Fruit fly (Drosophila melanogaster) whole organism, embryonic: ENCODE measurements around the gene CG3408.

Experiments
- Ada2b ChIP-seq: fragments of 200-800 bp; sonication (Bioruptor generic); IDR thresholded peaks from 2 replicates; pipeline ENCODE4 v1.3.6; 2022; ENCODE audit warnings: missing biosample characterization, missing genetic modification characterization
- Atf6 ChIP-seq: fragments of 200-800 bp; sonication (Bioruptor generic); IDR thresholded peaks from 2 replicates; pipeline ENCODE4 v1.3.6; 2022; ENCODE audit warnings: missing biosample characterization, missing genetic modification characterization
- CG10274 ChIP-seq: fragments of 200-800 bp; sonication (Bioruptor generic); optimal IDR thresholded peaks from 3 replicates; lab custom pipeline; 2017; ENCODE audit warnings: missing biosample characterization, mild to moderate bottlenecking, missing genetic modification characterization
- CG10565 ChIP-seq: fragments of 200-800 bp; sonication (Bioruptor generic); optimal IDR thresholded peaks from 3 replicates; lab custom pipeline; 2016; ENCODE audit warnings: missing biosample characterization, mild to moderate bottlenecking, missing genetic modification characterization
- CG11247 ChIP-seq: fragments of 200-800 bp; sonication (Bioruptor generic); IDR thresholded peaks from 2 replicates; pipeline ENCODE4 v1.3.6; 2022; ENCODE audit warnings: missing biosample characterization, missing genetic modification characterization
- CG11696 ChIP-seq: fragments of 200-800 bp; sonication (Bioruptor generic); IDR thresholded peaks from 2 replicates; pipeline ENCODE4 v1.3.6; 2022; ENCODE audit warnings: missing biosample characterization, missing genetic modification characterization
- CG12104 ChIP-seq: fragments of 200-800 bp; sonication (Bioruptor generic); optimal IDR thresholded peaks from 3 replicates; lab custom pipeline; 2016; ENCODE audit warnings: missing biosample characterization, missing genetic modification characterization
- CG12219 ChIP-seq: fragments of 200-800 bp; sonication (Bioruptor generic); optimal IDR thresholded peaks from 3 replicates; lab custom pipeline; 2018; ENCODE audit warnings: missing biosample characterization, mild to moderate bottlenecking, missing genetic modification characterization
- CG12236 ChIP-seq: fragments of 200-800 bp; sonication (Bioruptor generic); optimal IDR thresholded peaks from 2 replicates; lab custom pipeline; 2016; ENCODE audit warnings: missing biosample characterization, missing genetic modification characterization
- CG12299 ChIP-seq: fragments of 200-800 bp; sonication (Bioruptor generic); optimal IDR thresholded peaks from 2 replicates; lab custom pipeline; 2018; ENCODE audit warnings: missing biosample characterization, mild to moderate bottlenecking, missing genetic modification characterization
- CG13894 ChIP-seq: fragments of 200-800 bp; sonication (Bioruptor generic); optimal IDR thresholded peaks from 3 replicates; lab custom pipeline; 2018; ENCODE audit warnings: missing biosample characterization, mild to moderate bottlenecking, missing genetic modification characterization, moderate library complexity
- CG1832 ChIP-seq: fragments of 200-800 bp; sonication (Bioruptor generic); optimal IDR thresholded peaks from 2 replicates; lab custom pipeline; 2017; ENCODE audit warnings: missing biosample characterization, mild to moderate bottlenecking, missing genetic modification characterization, inconsistent platforms
- CG2202 ChIP-seq: fragments of 200-800 bp; sonication (Bioruptor generic); optimal IDR thresholded peaks from 2 replicates; lab custom pipeline; 2018; ENCODE audit warnings: missing biosample characterization, mild to moderate bottlenecking, missing genetic modification characterization
- CG32767 ChIP-seq: fragments of 200-800 bp; sonication (Bioruptor generic); IDR thresholded peaks from 2 replicates; pipeline ENCODE4 v1.3.6; 2022; ENCODE audit warnings: missing biosample characterization, missing genetic modification characterization
- CG3726 ChIP-seq: fragments of 200-800 bp; sonication (Bioruptor generic); IDR thresholded peaks from 3 replicates; pipeline ENCODE4, ENCODE4 v1.3.6; 2022; ENCODE audit warnings: missing biosample characterization, missing genetic modification characterization
- CG3838 ChIP-seq: fragments of 200-800 bp; sonication (Bioruptor generic); optimal IDR thresholded peaks from 3 replicates; lab custom pipeline; 2016; ENCODE audit warnings: missing biosample characterization, missing genetic modification characterization
- CG4730 ChIP-seq: fragments of 200-800 bp; sonication (Bioruptor generic); IDR thresholded peaks from 2 replicates; pipeline ENCODE4 v1.3.6; 2022; ENCODE audit warnings: missing biosample characterization, missing genetic modification characterization
- CG6854 ChIP-seq: fragments of 200-800 bp; sonication (Bioruptor generic); optimal IDR thresholded peaks from 3 replicates; lab custom pipeline; 2017; ENCODE audit warnings: missing biosample characterization, mild to moderate bottlenecking, missing genetic modification characterization
- CG7963 ChIP-seq: fragments of 200-800 bp; sonication (Bioruptor generic); IDR thresholded peaks from 3 replicates; pipeline ENCODE4 v1.3.6; 2022; ENCODE audit warnings: missing biosample characterization, missing genetic modification characterization; ENCODE audit not compliant: partially characterized antibody
- CG8281 ChIP-seq: fragments of 200-800 bp; sonication (Bioruptor generic); optimal IDR thresholded peaks from 2 replicates; lab custom pipeline; 2018; ENCODE audit warnings: missing biosample characterization, mild to moderate bottlenecking, missing genetic modification characterization, moderate library complexity
- CG8290 ChIP-seq, 3 experiments: fragments of 200-800 bp; sonication (Bioruptor generic); optimal IDR thresholded peaks; 2 replicates each; lab custom pipeline; 2016 to 2019; ENCODE audit warnings: missing biosample characterization in 3 of 3, missing genetic modification characterization in 3 of 3, mild to moderate bottlenecking in 2 of 3, moderate library complexity in 1 of 3
- CG8359 ChIP-seq: fragments of 200-800 bp; sonication (Bioruptor generic); optimal IDR thresholded peaks from 2 replicates; lab custom pipeline; 2017; ENCODE audit warnings: missing biosample characterization, mild to moderate bottlenecking, missing genetic modification characterization, borderline replicate concordance
- CG9215 ChIP-seq: fragments of 200-800 bp; sonication (Bioruptor generic); IDR thresholded peaks from 2 replicates; pipeline ENCODE4 v1.3.6; 2022; ENCODE audit warnings: missing biosample characterization, missing genetic modification characterization
- Dek ChIP-seq: fragments of 200-800 bp; sonication (Bioruptor generic); optimal IDR thresholded peaks from 3 replicates; lab custom pipeline; 2019; ENCODE audit warnings: missing biosample characterization, mild to moderate bottlenecking, missing genetic modification characterization, moderate library complexity
- Dip2 ChIP-seq: fragments of 200-800 bp; sonication (Bioruptor generic); IDR thresholded peaks from 2 replicates; pipeline ENCODE4 v1.3.6; 2022; ENCODE audit warnings: missing biosample characterization, missing genetic modification characterization
- Drgx ChIP-seq: fragments of 200-800 bp; sonication (Bioruptor generic); IDR thresholded peaks from 2 replicates; pipeline ENCODE4 v1.3.6; 2022; ENCODE audit warnings: missing biosample characterization, missing genetic modification characterization
- HHEX ChIP-seq: fragments of 200-800 bp; sonication (Bioruptor generic); optimal IDR thresholded peaks from 3 replicates; lab custom pipeline; 2017; ENCODE audit warnings: missing biosample characterization, mild to moderate bottlenecking, missing genetic modification characterization, missing genetic modification reagents
- Hand ChIP-seq: fragments of 200-800 bp; sonication (Bioruptor generic); optimal IDR thresholded peaks from 2 replicates; lab custom pipeline; 2017; ENCODE audit warnings: mild to moderate bottlenecking, missing biosample characterization, missing genetic modification reagents, missing genetic modification characterization
- Hsf ChIP-seq: fragments of 200-800 bp; sonication (Bioruptor generic); optimal IDR thresholded peaks from 3 replicates; lab custom pipeline; 2016; ENCODE audit warnings: missing biosample characterization, missing genetic modification characterization
- Lpt ChIP-seq: fragments of >200 bp; optimal IDR thresholded peaks from 2 replicates; lab custom pipeline; 2018; ENCODE audit warnings: missing biosample characterization, missing genetic modification characterization
- MTF-1 ChIP-seq: fragments of 200-800 bp; sonication (Bioruptor generic); optimal IDR thresholded peaks from 2 replicates; lab custom pipeline; 2018; ENCODE audit warnings: missing biosample characterization, mild to moderate bottlenecking, missing genetic modification characterization, borderline replicate concordance
- Mad ChIP-seq: fragments of 200-800 bp; sonication (Bioruptor generic); optimal IDR thresholded peaks from 2 replicates; lab custom pipeline; 2016; ENCODE audit warnings: missing biosample characterization, missing genetic modification characterization
- NK7.1 ChIP-seq: fragments of 200-800 bp; sonication (Bioruptor generic); optimal IDR thresholded peaks from 3 replicates; lab custom pipeline; 2016; ENCODE audit warnings: missing biosample characterization, missing genetic modification characterization
- Opbp ChIP-seq: fragments of 200-800 bp; sonication (Bioruptor generic); IDR thresholded peaks from 3 replicates; pipeline ENCODE4 v1.3.6; 2022; ENCODE audit warnings: missing biosample characterization, missing genetic modification characterization; ENCODE audit not compliant: partially characterized antibody
- Pdp1 ChIP-seq, 2 experiments: fragments of 200-800 bp; sonication (Bioruptor generic); optimal IDR thresholded peaks; 3 replicates each; lab custom pipeline; 2016; ENCODE audit warnings: missing biosample characterization in 2 of 2, missing genetic modification characterization in 2 of 2, mild to moderate bottlenecking in 1 of 2, moderate library complexity in 1 of 2
- bsh ChIP-seq, 2 experiments: fragments of 200-800 bp; sonication (Bioruptor generic); optimal IDR thresholded peaks; 2 replicates each; lab custom pipeline; 2017 to 2018; ENCODE audit warnings: mild to moderate bottlenecking in 2 of 2, missing biosample characterization in 2 of 2, missing genetic modification characterization in 2 of 2, moderate library complexity in 1 of 2
- cas ChIP-seq: fragments of 200-800 bp; sonication (Bioruptor generic); IDR thresholded peaks from 2 replicates; pipeline ENCODE4 v1.3.6; 2022; ENCODE audit warnings: missing biosample characterization, missing genetic modification characterization
- emc ChIP-seq: fragments of 200-800 bp; sonication (Bioruptor generic); optimal IDR thresholded peaks from 2 replicates; lab custom pipeline; 2016; ENCODE audit warnings: missing biosample characterization, missing genetic modification characterization
- gcm2 ChIP-seq: fragments of 200-800 bp; sonication (Bioruptor generic); optimal IDR thresholded peaks from 2 replicates; lab custom pipeline; 2016; ENCODE audit warnings: missing biosample characterization, missing genetic modification characterization
- gsb-n ChIP-seq: fragments of 200-800 bp; sonication (Bioruptor generic); optimal IDR thresholded peaks from 3 replicates; lab custom pipeline; 2018; ENCODE audit warnings: missing biosample characterization, mild to moderate bottlenecking, missing genetic modification characterization
- hbn ChIP-seq: fragments of 200-800 bp; sonication (Bioruptor generic); IDR thresholded peaks from 2 replicates; pipeline ENCODE4 v1.3.6; 2022; ENCODE audit warnings: missing biosample characterization, missing genetic modification characterization; ENCODE audit not compliant: partially characterized antibody
- kah ChIP-seq: fragments of 200-800 bp; sonication (Bioruptor generic); optimal IDR thresholded peaks from 2 replicates; lab custom pipeline; 2018; ENCODE audit warnings: missing biosample characterization, mild to moderate bottlenecking, missing genetic modification characterization
- lmd ChIP-seq: fragments of 200-800 bp; sonication (Bioruptor generic); IDR thresholded peaks from 2 replicates; pipeline ENCODE4 v1.3.6; 2022; ENCODE audit warnings: missing biosample characterization, missing genetic modification characterization
- odd ChIP-seq: fragments of 200-800 bp; sonication (Bioruptor generic); optimal IDR thresholded peaks from 2 replicates; lab custom pipeline; 2017; ENCODE audit warnings: missing biosample characterization, mild to moderate bottlenecking, missing genetic modification characterization
- psq ChIP-seq: fragments of 200-800 bp; sonication (Bioruptor generic); optimal IDR thresholded peaks from 2 replicates; lab custom pipeline; 2017; ENCODE audit warnings: missing biosample characterization, missing genetic modification characterization
- run ChIP-seq: fragments of 200-800 bp; sonication (Bioruptor generic); optimal IDR thresholded peaks from 3 replicates; lab custom pipeline; 2018; ENCODE audit warnings: missing biosample characterization, mild to moderate bottlenecking, missing genetic modification characterization
- trem ChIP-seq: fragments of 200-800 bp; optimal IDR thresholded peaks from 3 replicates; lab custom pipeline; 2019; ENCODE audit warnings: missing biosample characterization, mild to moderate bottlenecking, missing genetic modification characterization, moderate library complexity
- trh ChIP-seq: fragments of 200-800 bp; sonication (Bioruptor generic); optimal IDR thresholded peaks from 2 replicates; lab custom pipeline; 2016; ENCODE audit warnings: missing biosample characterization, missing genetic modification characterization

Gene CG3408

DNA sequence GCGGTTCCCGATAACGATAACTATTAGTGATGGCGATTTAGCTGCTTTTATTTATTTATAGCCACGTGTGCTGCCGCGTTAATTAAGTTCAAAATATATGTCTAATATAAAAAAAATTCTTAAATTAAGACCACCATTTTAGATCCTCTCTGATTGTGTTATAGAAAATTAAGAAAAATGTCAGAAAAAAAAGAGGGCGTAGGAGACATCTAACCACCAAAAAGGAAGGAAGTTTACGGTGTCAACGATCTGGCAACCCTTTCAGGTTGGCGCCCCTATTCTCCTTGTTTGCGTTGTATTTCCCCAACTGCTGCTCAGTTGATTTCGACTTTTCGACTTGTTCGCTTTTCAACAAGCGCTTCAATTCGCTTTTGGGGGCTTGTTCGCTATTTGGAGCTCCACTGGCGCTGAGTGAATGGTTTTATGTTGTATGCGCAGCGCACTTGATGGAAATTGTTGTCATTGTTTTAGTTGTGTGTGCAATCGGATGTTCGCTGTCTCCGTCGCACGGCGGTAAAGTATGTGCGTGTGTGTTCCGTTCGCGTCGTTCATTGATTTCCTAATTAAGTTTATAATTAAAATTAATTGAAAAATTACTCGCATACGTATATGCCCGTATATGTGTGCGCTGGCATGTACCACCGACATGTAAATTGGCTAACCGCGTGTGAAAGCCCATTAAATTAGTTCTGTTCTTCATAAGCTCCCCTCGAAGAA is 48.5 kb downstream of the CG3408 start, which contains the start of the genes CG3434 and CG44838 (continued):
- TF ChIP-seq odd (GFP tag; lab: Kevin White, UChicago), result peak; percentile 44
- 0 out of 2 replicates have a peak, but pooled peaks have one; percentile 65 for TF ChIP-seq cas (GFP tag; lab: Robert Waterston, UW)
- TF ChIP-seq CG7963, result no peak
- TF ChIP-seq CG3838, result peak; percentile 27
- TF ChIP-seq Dek (tag; lab: Kevin White, UChicago), result peak; percentile 77
- TF ChIP-seq CG32767, result no peak; the same call in 1 of the 2 replicates
- peak; percentile 58 for TF ChIP-seq Drgx
- TF ChIP-seq hbn (GFP tag; lab: Robert Waterston, UW), result no peak
- TF ChIP-seq Pdp1 (GFP tag; optimal IDR thresholded peaks at IDR 0.05; lab: Kevin White, UChicago), result peak; percentile 57 to 65
- TF ChIP-seq lmd (GFP tag; lab: Robert Waterston, UW), result peak; percentile 70
- peak; percentile 29 for TF ChIP-seq CG12219 (GFP tag; lab: Kevin White, UChicago)
- peak; percentile 36 for TF ChIP-seq gsb-n
- peak; percentile 82 for TF ChIP-seq Mad (GFP tag; lab: Kevin White, UChicago)
- TF ChIP-seq trem, result peak; percentile 84
- TF ChIP-seq CG8281 (tag; lab: Kevin White, UChicago), result peak; percentile 47
- TF ChIP-seq CG8290 (GFP tag; optimal IDR thresholded peaks at IDR 0.05; lab: Kevin White, UChicago), result peak; percentile 83
- TF ChIP-seq CG8290 (tag; optimal IDR thresholded peaks at IDR 0.05; lab: Kevin White, UChicago), result peak; percentile 27 to 81
- TF ChIP-seq CG3726 (GFP tag; lab: Robert Waterston, UW), result no peak
- no peak; the same call in 2 of the 3 replicates for TF ChIP-seq Opbp
- TF ChIP-seq CG11696 (GFP tag; lab: Robert Waterston, UW), result peak; percentile 38
- peak; percentile 67 for TF ChIP-seq Ada2b (GFP tag; lab: Robert Waterston, UW)
- peak; percentile 58 for TF ChIP-seq CG9215 (GFP tag; lab: Robert Waterston, UW)
- peak; percentile 18 for TF ChIP-seq CG1832 (GFP tag; lab: Kevin White, UChicago)
- TF ChIP-seq CG11247 (GFP tag; lab: Robert Waterston, UW), result peak; percentile 62; the same call in 1 of the 2 replicates
- peak; percentile 15 for TF ChIP-seq trh (GFP tag; lab: Kevin White, UChicago)
- TF ChIP-seq CG12236, result peak; percentile 2
- TF ChIP-seq CG12104, result peak; percentile 54
- peak; percentile 36 for TF ChIP-seq MTF-1 (GFP tag; lab: Kevin White, UChicago)
- TF ChIP-seq CG6854 (GFP tag; lab: Kevin White, UChicago), result peak; percentile 70
- peak; percentile 74 for TF ChIP-seq CG12299 (tag; lab: Kevin White, UChicago)
- TF ChIP-seq NK7.1 (GFP tag; lab: Kevin White, UChicago), result peak; percentile 51
- TF ChIP-seq Lpt (GFP tag; lab: Kevin White, UChicago), result no peak
- no peak for TF ChIP-seq emc
- TF ChIP-seq bsh (GFP tag; optimal IDR thresholded peaks at IDR 0.05; lab: Kevin White, UChicago), result peak; percentile 9 to 81
- no peak for TF ChIP-seq Dip2
- peak; percentile 70 for TF ChIP-seq run (tag; lab: Kevin White, UChicago)
- no peak for TF ChIP-seq kah (GFP tag; lab: Kevin White, UChicago)
- TF ChIP-seq psq (GFP tag; lab: Kevin White, UChicago), result peak; percentile 77
- TF ChIP-seq CG8359 (GFP tag; lab: Kevin White, UChicago), result no peak
- TF ChIP-seq CG10274 (GFP tag; lab: Kevin White, UChicago), result peak; percentile 45
- TF ChIP-seq gcm2, result peak; percentile 77
- peak; percentile 85 for TF ChIP-seq CG13894 (tag; lab: Kevin White, UChicago)
- peak; percentile 58 for TF ChIP-seq CG2202 (tag; lab: Kevin White, UChicago)
- TF ChIP-seq Atf6 (GFP tag; lab: Robert Waterston, UW), result peak; percentile 63; the same call in 1 of the 2 replicates
- peak; percentile 83 for TF ChIP-seq Hsf
- peak; percentile 11 for TF ChIP-seq CG10565 (GFP tag; lab: Kevin White, UChicago)
- TF ChIP-seq CG4730 (GFP tag; lab: Robert Waterston, UW), result peak; percentile 48; the same call in 1 of the 2 replicates
- TF ChIP-seq Hand (GFP tag; lab: Kevin White, UChicago), result peak; percentile 66
- TF ChIP-seq HHEX (GFP tag; lab: Kevin White, UChicago), result peak; percentile 62
